Fruit fly (Drosophila melanogaster): ENCODE results near the gene CG31259.

- no peak for TF ChIP-seq pan (optimal IDR thresholded peaks at IDR 0.05)
- TF ChIP-seq Dll (optimal IDR thresholded peaks at IDR 0.05): no peak
- TF ChIP-seq usp (GFP tag; optimal IDR thresholded peaks at IDR 0.05): no peak
- TF ChIP-seq EcR (GFP tag; optimal IDR thresholded peaks at IDR 0.05): no peak
- no peak for TF ChIP-seq psq (optimal IDR thresholded peaks at IDR 0.05)
- TF ChIP-seq CG8478 (optimal IDR thresholded peaks at IDR 0.05): no peak
These were observed 38.7 kb downstream of the CG31259 start, which contains the start of the genes mRpS18A and CG31460 for dm6 chr3R:8562484-8562886.
